Worm (Caenorhabditis elegans) whole organism, L4/young adult: ENCODE data around the gene C35A5.6.

Source experiments
- W03F9.2 ChIP-seq: fragments of 150-350 bp; optimal IDR thresholded peaks from 2 replicates; lab custom pipeline; 2014; ENCODE audit warnings: missing biosample characterization, missing genetic modification characterization
- dao-5 ChIP-seq: sonication (generic microtip); optimal IDR thresholded peaks from 2 replicates; lab custom pipeline; 2016; ENCODE audit warnings: missing genotype, missing genetic modification characterization, moderate library complexity, missing compliant biosample characterization

DNA sequence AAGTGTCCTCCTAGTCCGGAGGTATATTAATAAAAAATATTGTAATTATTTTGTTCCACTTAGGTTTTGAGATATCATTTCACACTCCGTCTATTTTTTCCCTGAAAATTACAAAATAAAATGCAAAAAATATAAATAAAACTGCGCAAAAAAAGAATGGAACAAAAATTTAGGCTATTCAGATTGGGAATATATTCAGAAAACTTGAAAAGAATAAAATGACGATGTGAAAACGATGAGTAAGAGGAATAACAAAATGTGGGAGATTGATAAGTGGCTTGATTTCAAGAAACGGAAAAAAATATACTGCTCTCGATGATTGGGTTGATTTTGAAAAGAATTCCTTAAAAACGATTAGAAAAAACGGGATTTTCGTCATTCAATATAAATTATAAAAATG is 5.3 kb downstream of the C35A5.6 start, which contains the start of gene dmsr-8:
- TF ChIP-seq dao-5 (tag; lab: Kevin White, UChicago) (no peak), W03F9.2 (no peak)
